Worm (Caenorhabditis elegans): Measurements from ENCODE around the gene W06E11.1.

- TF ChIP-seq ztf-23 (GFP tag; IDR thresholded peaks at IDR 0.05), result no peak
- TF ChIP-seq flt-1 (GFP tag; IDR thresholded peaks at IDR 0.05), result no peak
- no peak for TF ChIP-seq med-1 (GFP tag; optimal IDR thresholded peaks at IDR 0.05; ENCODE audit: insufficient read depth)
- TF ChIP-seq tab-1 (GFP tag; IDR thresholded peaks at IDR 0.05), result no peak
- no peak for TF ChIP-seq ref-1 (GFP tag; conservative IDR thresholded peaks at IDR 0.05)
These were observed 29.1 kb downstream of the W06E11.1 start for ce11 chrIII:670994-671393.

All from whole organism, midembryonic.